Worm (Caenorhabditis elegans): ENCODE results near the gene F56A11.4.

DNA sequence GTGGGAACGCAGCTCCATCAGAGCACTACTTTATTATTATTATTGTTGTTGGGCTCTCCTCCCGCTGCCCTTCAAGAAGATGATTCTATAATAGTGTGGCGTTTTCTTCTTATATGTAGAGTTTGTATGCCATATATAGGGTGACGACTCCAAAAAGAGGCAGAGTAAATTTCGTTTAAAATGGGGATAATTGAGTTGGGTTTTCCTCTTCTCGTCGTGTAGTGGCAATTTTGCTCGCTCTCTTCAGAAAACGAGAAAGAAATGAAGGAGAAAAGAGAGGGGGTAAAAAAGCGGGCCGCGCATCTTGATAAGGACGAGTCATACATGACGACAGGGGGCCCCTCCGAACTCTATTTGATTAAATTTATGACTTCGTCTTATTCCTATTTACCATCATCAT, 15.3 kb downstream of the F56A11.4 start:
- TF ChIP-seq ceh-43 (GFP tag; optimal IDR thresholded peaks at IDR 0.05) (no peak), mab-5 (tag; optimal IDR thresholded peaks at IDR 0.05) (no peak), nhr-12 (tag; optimal IDR thresholded peaks at IDR 0.05) (no peak), nhr-28 (tag; optimal IDR thresholded peaks at IDR 0.05) (no peak), unc-62 (GFP tag; optimal IDR thresholded peaks at IDR 0.05) (no peak), nhr-237 (tag; optimal IDR thresholded peaks at IDR 0.05) (no peak), snpc-4 (tag; optimal IDR thresholded peaks at IDR 0.05) (no peak), sem-2 (GFP tag; optimal IDR thresholded peaks at IDR 0.05) (no peak), ztf-11 (tag; optimal IDR thresholded peaks at IDR 0.05) (no peak), bed-3 (GFP tag; optimal IDR thresholded peaks at IDR 0.05) (no peak), lsy-2 (tag; optimal IDR thresholded peaks at IDR 0.05) (no peak), elt-3 (tag; optimal IDR thresholded peaks at IDR 0.05) (no peak)

All from whole organism, mixed stage, embryonic.